Worm (Caenorhabditis elegans) whole organism, L1 larva: ENCODE measurements around the gene F25B5.3.

Source experiments
- C04F5.9 ChIP-seq: sonication (generic microtip); optimal IDR thresholded peaks from 2 replicates; lab custom pipeline; 2016; ENCODE audit warnings: missing genetic modification characterization, missing compliant biosample characterization
- F16B12.6 ChIP-seq: fragments of 150-350 bp; optimal IDR thresholded peaks from 2 replicates; lab custom pipeline; 2014; ENCODE audit warnings: missing biosample characterization, missing genetic modification characterization
- Y116A8C.19 ChIP-seq: sonication (generic microtip); optimal IDR thresholded peaks from 2 replicates; lab custom pipeline; 2016; ENCODE audit warnings: missing compliant biosample characterization, missing genetic modification characterization, borderline replicate concordance
- aly-2 ChIP-seq: fragments of 150-350 bp; optimal IDR thresholded peaks from 2 replicates; lab custom pipeline; 2014; ENCODE audit warnings: missing biosample characterization, missing genetic modification characterization
- blmp-1 ChIP-seq: fragments of 150-350 bp; optimal IDR thresholded peaks from 2 replicates; lab custom pipeline; 2014; ENCODE audit warnings: missing biosample characterization, missing genetic modification characterization
- ceh-82 ChIP-seq, 3 experiments: fragments of 150-350 bp in 1 of 3; sonication (generic microtip) in 2 of 3; optimal IDR thresholded peaks; 2 replicates each; lab custom pipeline; 2014 to 2017; ENCODE audit warnings: missing biosample characterization in 3 of 3, missing genetic modification characterization in 3 of 3
- dpl-1 ChIP-seq, 3 experiments: fragments of 150-350 bp in 2 of 3; sonication (generic microtip) in 1 of 3; optimal IDR thresholded peaks; 2 replicates each; lab custom pipeline; 2014 to 2017; ENCODE audit warnings: missing biosample characterization in 3 of 3, missing genetic modification characterization in 3 of 3, missing genetic modification reagents in 3 of 3
- dsc-1 ChIP-seq: sonication (generic microtip); optimal IDR thresholded peaks from 2 replicates; lab custom pipeline; 2016; ENCODE audit warnings: mild to moderate bottlenecking, missing genetic modification characterization, missing compliant biosample characterization
- efl-1 ChIP-seq, 4 experiments: fragments of 150-350 bp; optimal IDR thresholded peaks in 3 of 4; peaks in 1 of 4; 1 replicate in 1 of 4; 2 replicates in 3 of 4; lab custom pipeline; 2014; ENCODE audit warnings: missing biosample characterization in 2 of 4, missing genetic modification characterization in 2 of 4, missing genetic modification reagents in 2 of 4
- efl-3 ChIP-seq: fragments of 200-800 bp; sonication (Bioruptor generic); optimal IDR thresholded peaks from 2 replicates; lab custom pipeline; 2018; ENCODE audit warnings: mild to moderate bottlenecking, missing genetic modification characterization, missing compliant biosample characterization
- egl-13 ChIP-seq: sonication (generic microtip); optimal IDR thresholded peaks from 2 replicates; lab custom pipeline; 2016; ENCODE audit warnings: missing genotype, missing genetic modification reagents, missing genetic modification characterization, missing compliant biosample characterization
- egl-27 ChIP-seq, 2 experiments: fragments of 150-350 bp in 1 of 2; sonication (generic microtip); optimal IDR thresholded peaks; 3 replicates each; lab custom pipeline; 2017 to 2018; ENCODE audit warnings: missing biosample characterization in 2 of 2, missing genetic modification characterization in 2 of 2, missing genetic modification reagents in 2 of 2
- elt-2 ChIP-seq: sonication (generic microtip); optimal IDR thresholded peaks from 2 replicates; lab custom pipeline; 2016; ENCODE audit warnings: missing genetic modification characterization, mild to moderate bottlenecking, inconsistent platforms, missing compliant biosample characterization, missing genetic modification reagents
- elt-3 ChIP-seq, 6 experiments: fragments of 150-350 bp in 1 of 6; sonication (generic microtip); optimal IDR thresholded peaks; 2 replicates each; lab custom pipeline; 2017 to 2018; ENCODE audit warnings: missing biosample characterization in 6 of 6, missing genetic modification characterization in 6 of 6, inconsistent platforms in 1 of 6
- ets-5 ChIP-seq: fragments of 200-800 bp; sonication (Bioruptor generic); IDR thresholded peaks from 2 replicates; pipeline ENCODE4 v1.3.6; 2022; ENCODE audit warnings: missing genetic modification characterization, missing compliant biosample characterization
- fkh-8 ChIP-seq: sonication (generic microtip); optimal IDR thresholded peaks from 2 replicates; lab custom pipeline; 2016; ENCODE audit warnings: mild to moderate bottlenecking, missing genetic modification characterization, missing compliant biosample characterization
- hlh-4 ChIP-seq: sonication (generic microtip); optimal IDR thresholded peaks from 2 replicates; lab custom pipeline; 2016; ENCODE audit warnings: mild to moderate bottlenecking, missing genetic modification characterization, missing compliant biosample characterization
- isw-1 ChIP-seq: fragments of 200-800 bp; sonication (Bioruptor generic); IDR thresholded peaks from 2 replicates; pipeline ENCODE4 v1.3.6; 2022; ENCODE audit warnings: missing genetic modification characterization, missing compliant biosample characterization
- jun-1 ChIP-seq: fragments of 150-350 bp; optimal IDR thresholded peaks from 2 replicates; lab custom pipeline; 2014; ENCODE audit warnings: missing biosample characterization, missing genetic modification reagents, missing genetic modification characterization
- lin-14 ChIP-seq: fragments of 200-800 bp; sonication (Bioruptor generic); optimal IDR thresholded peaks from 2 replicates; lab custom pipeline; 2018; ENCODE audit warnings: mild to moderate bottlenecking, missing genetic modification characterization, moderate library complexity, missing compliant biosample characterization
- lin-15B ChIP-seq: fragments of 150-350 bp; sonication (generic microtip); optimal IDR thresholded peaks from 3 replicates; lab custom pipeline; 2014; ENCODE audit warnings: missing biosample characterization, missing genetic modification characterization
- lin-35 ChIP-seq, 2 experiments: fragments of 150-350 bp; optimal IDR thresholded peaks; 2 replicates each; lab custom pipeline; 2014; ENCODE audit warnings: missing biosample characterization in 2 of 2, missing genetic modification characterization in 2 of 2, missing genetic modification reagents in 2 of 2
- lir-3 ChIP-seq: sonication (generic microtip); optimal IDR thresholded peaks from 2 replicates; lab custom pipeline; 2016; ENCODE audit warnings: mild to moderate bottlenecking, missing genetic modification characterization, moderate library complexity, missing compliant biosample characterization; ENCODE audit not compliant: poor library complexity
- lsy-2 ChIP-seq, 2 experiments: fragments of 150-350 bp; optimal IDR thresholded peaks; 2 replicates each; lab custom pipeline; 2014; ENCODE audit warnings: missing biosample characterization in 2 of 2, missing genetic modification characterization in 2 of 2
- mep-1 ChIP-seq: fragments of 150-350 bp; optimal IDR thresholded peaks from 2 replicates; lab custom pipeline; 2014; ENCODE audit warnings: missing biosample characterization, missing genetic modification characterization
- nhr-19 ChIP-seq: fragments of 200-800 bp; sonication (Bioruptor generic); conservative IDR thresholded peaks from 2 replicates; pipeline ENCODE4 v1.3.6; 2022; ENCODE audit warnings: missing genetic modification characterization, missing compliant biosample characterization
- nhr-20 ChIP-seq: sonication (generic microtip); optimal IDR thresholded peaks from 2 replicates; lab custom pipeline; 2016; ENCODE audit warnings: mild to moderate bottlenecking, missing genetic modification characterization, missing compliant biosample characterization
- nhr-71 ChIP-seq: sonication (generic microtip); optimal IDR thresholded peaks from 2 replicates; lab custom pipeline; 2016; ENCODE audit warnings: mild to moderate bottlenecking, missing genetic modification characterization, moderate library complexity, missing compliant biosample characterization
- nhr-76 ChIP-seq: sonication (generic microtip); optimal IDR thresholded peaks from 2 replicates; lab custom pipeline; 2017; ENCODE audit warnings: missing biosample characterization, missing genetic modification characterization
- nhr-85 ChIP-seq: sonication (generic microtip); peaks from one replicate; lab custom pipeline; 2016; ENCODE audit warnings: missing genetic modification characterization, inconsistent platforms, missing compliant biosample characterization
- nhr-90 ChIP-seq: sonication (generic microtip); optimal IDR thresholded peaks from 2 replicates; lab custom pipeline; 2016; ENCODE audit warnings: mild to moderate bottlenecking, missing genetic modification characterization, missing compliant biosample characterization; ENCODE audit not compliant: poor library complexity
- rnt-1 ChIP-seq: sonication (generic microtip); optimal IDR thresholded peaks from 2 replicates; lab custom pipeline; 2016; ENCODE audit warnings: mild to moderate bottlenecking, missing genetic modification characterization, moderate library complexity, missing compliant biosample characterization
- skn-1 ChIP-seq: fragments of 150-350 bp; optimal IDR thresholded peaks from 2 replicates; lab custom pipeline; 2014; ENCODE audit warnings: missing biosample characterization, missing genetic modification characterization
- snu-23 ChIP-seq: sonication (generic microtip); optimal IDR thresholded peaks from 2 replicates; lab custom pipeline; 2016; ENCODE audit warnings: missing genetic modification characterization, missing compliant biosample characterization
- sox-4 ChIP-seq: sonication (generic microtip); optimal IDR thresholded peaks from 2 replicates; lab custom pipeline; 2016; ENCODE audit warnings: missing genetic modification characterization, missing compliant biosample characterization
- sptf-1 ChIP-seq: fragments of 150-350 bp; optimal IDR thresholded peaks from 2 replicates; lab custom pipeline; 2014; ENCODE audit warnings: missing biosample characterization, missing genetic modification characterization
- swsn-7 ChIP-seq: sonication (generic microtip); optimal IDR thresholded peaks from 2 replicates; lab custom pipeline; 2016; ENCODE audit warnings: missing genetic modification characterization, missing compliant biosample characterization
- tbx-2 ChIP-seq: sonication (generic microtip); optimal IDR thresholded peaks from 2 replicates; lab custom pipeline; 2016; ENCODE audit warnings: missing genetic modification characterization, missing compliant biosample characterization
- tlp-1 ChIP-seq: fragments of 150-350 bp; optimal IDR thresholded peaks from 2 replicates; lab custom pipeline; 2014; ENCODE audit warnings: missing biosample characterization, missing genetic modification characterization
- unc-86 ChIP-seq: sonication (generic microtip); optimal IDR thresholded peaks from 2 replicates; lab custom pipeline; 2016; ENCODE audit warnings: missing genetic modification characterization, missing compliant biosample characterization
- vab-15 ChIP-seq: sonication (generic microtip); optimal IDR thresholded peaks from 2 replicates; lab custom pipeline; 2017; ENCODE audit warnings: missing genotype, mild to moderate bottlenecking, missing genetic modification characterization, missing compliant biosample characterization
- zag-1 ChIP-seq: fragments of 150-350 bp; optimal IDR thresholded peaks from 2 replicates; lab custom pipeline; 2014; ENCODE audit warnings: missing biosample characterization, missing genetic modification characterization
- zip-4 ChIP-seq: fragments of 200-800 bp; sonication (Bioruptor generic); optimal IDR thresholded peaks from 2 replicates; lab custom pipeline; 2018; ENCODE audit warnings: mild to moderate bottlenecking, missing genetic modification characterization, moderate library complexity, missing compliant biosample characterization

The F25B5.3 gene

ce11 chrIII:5982753-5983390 is 34.2 kb downstream of the F25B5.3 start:
- peak; percentile 1 for TF ChIP-seq nhr-90 (tag; lab: Kevin White, UChicago)
- TF ChIP-seq isw-1 (GFP tag; lab: Robert Waterston, UW), result no peak
- peak in 1 of 2 experiments; percentile 24 for TF ChIP-seq lsy-2 (tag; optimal IDR thresholded peaks at IDR 0.05; lab: Kevin White, UChicago)
- peak; percentile 81 for TF ChIP-seq nhr-85
- peak; percentile 77 for TF ChIP-seq lin-14
- peak; percentile 47 for TF ChIP-seq blmp-1 (tag; lab: Kevin White, UChicago)
- TF ChIP-seq jun-1 (tag; lab: Kevin White, UChicago), result no peak
- no peak for TF ChIP-seq C04F5.9 (tag; lab: Kevin White, UChicago)
- TF ChIP-seq lin-35 (GFP tag; optimal IDR thresholded peaks at IDR 0.05; lab: Kevin White, UChicago), result peak in 1 of 2 experiments; percentile 20
- no peak for TF ChIP-seq efl-3 (GFP tag; lab: Kevin White, UChicago)
- TF ChIP-seq tbx-2 (tag; lab: Kevin White, UChicago), result no peak
- peak; percentile 13 for TF ChIP-seq snu-23 (GFP tag; lab: Kevin White, UChicago)
- no peak for TF ChIP-seq ets-5
- no peak for TF ChIP-seq hlh-4 (tag; lab: Kevin White, UChicago)
- TF ChIP-seq egl-13 (tag; lab: Kevin White, UChicago), result no peak
- TF ChIP-seq zip-4 (GFP tag; lab: Kevin White, UChicago), result no peak
- TF ChIP-seq nhr-20 (tag; lab: Kevin White, UChicago), result peak; percentile 9
- no peak for TF ChIP-seq dpl-1 (GFP tag; optimal IDR thresholded peaks at IDR 0.05; lab: Kevin White, UChicago)
- TF ChIP-seq skn-1 (tag; lab: Kevin White, UChicago), result no peak
- no peak for TF ChIP-seq elt-3 (tag; optimal IDR thresholded peaks at IDR 0.05; lab: Kevin White, UChicago)
- no peak for TF ChIP-seq lin-15B (tag; lab: Kevin White, UChicago)
- TF ChIP-seq tlp-1 (tag; lab: Kevin White, UChicago), result no peak
- TF ChIP-seq aly-2 (tag; lab: Kevin White, UChicago), result no peak
- peak; percentile 8 for TF ChIP-seq swsn-7
- TF ChIP-seq sptf-1 (tag; lab: Kevin White, UChicago), result no peak
- TF ChIP-seq nhr-71, result no peak

- no peak for TF ChIP-seq aly-2 (tag; lab: Kevin White, UChicago)
- TF ChIP-seq nhr-85, result no peak
- no peak for TF ChIP-seq vab-15 (tag; lab: Kevin White, UChicago)
- no peak for TF ChIP-seq nhr-90 (tag; lab: Kevin White, UChicago)
- TF ChIP-seq lsy-2 (tag; optimal IDR thresholded peaks at IDR 0.05; lab: Kevin White, UChicago), result no peak
- TF ChIP-seq F16B12.6 (tag; lab: Kevin White, UChicago), result no peak
- no peak for TF ChIP-seq nhr-76
- no peak for TF ChIP-seq dsc-1 (tag; lab: Kevin White, UChicago)
- TF ChIP-seq swsn-7, result no peak
- TF ChIP-seq lin-14, result no peak
- no peak for TF ChIP-seq unc-86 (tag; lab: Kevin White, UChicago)
- no peak for TF ChIP-seq lir-3 (tag; lab: Kevin White, UChicago)
- no peak for TF ChIP-seq sox-4 (tag; lab: Kevin White, UChicago)
- TF ChIP-seq egl-27 (tag; optimal IDR thresholded peaks at IDR 0.05; lab: Kevin White, UChicago), result no peak
- no peak for TF ChIP-seq efl-1 (optimal IDR thresholded peaks at IDR 0.05; lab: Kevin White, UChicago)
- no peak for TF ChIP-seq efl-1 (GFP tag; optimal IDR thresholded peaks at IDR 0.05 in 1 of 2; lab: Kevin White, UChicago)
Measured at ce11 chrIII:5985340-5985739, 36.7 kb downstream of the F25B5.3 start, which contains the start of gene T04C9.3. Gene T04C9.3 (plus strand): TSS chrIII:5985640.

- TF ChIP-seq fkh-8, result no peak
- TF ChIP-seq egl-13 (tag; lab: Kevin White, UChicago), result peak; percentile 9
- no peak for TF ChIP-seq elt-2
- peak in 1 of 2 experiments; percentile 16 for TF ChIP-seq lsy-2 (tag; optimal IDR thresholded peaks at IDR 0.05; lab: Kevin White, UChicago)
- 0 out of 2 replicates have a peak, but pooled peaks have one; percentile 12 for TF ChIP-seq nhr-19 (GFP tag; lab: Robert Waterston, UW)
- TF ChIP-seq lin-14, result peak; percentile 50
- TF ChIP-seq lin-35 (GFP tag; optimal IDR thresholded peaks at IDR 0.05; lab: Kevin White, UChicago), result peak in 1 of 2 experiments; percentile 4
- no peak for TF ChIP-seq dpl-1 (GFP tag; optimal IDR thresholded peaks at IDR 0.05; lab: Kevin White, UChicago)
- TF ChIP-seq tlp-1 (tag; lab: Kevin White, UChicago), result no peak
- TF ChIP-seq Y116A8C.19 (tag; lab: Kevin White, UChicago), result no peak
- peak; percentile 28 for TF ChIP-seq rnt-1 (tag; lab: Kevin White, UChicago)
- TF ChIP-seq mep-1, result peak; percentile 15
- TF ChIP-seq sptf-1 (tag; lab: Kevin White, UChicago), result no peak
- TF ChIP-seq zag-1 (tag; lab: Kevin White, UChicago), result no peak
- peak; percentile 7 for TF ChIP-seq nhr-71
- peak in 1 of 3 experiments; percentile 14 for TF ChIP-seq ceh-82 (tag; optimal IDR thresholded peaks at IDR 0.05; lab: Kevin White, UChicago)
Measured at ce11 chrIII:5988010-5988409, 39.3 kb downstream of the F25B5.3 start.
